Fruit fly (Drosophila melanogaster) whole organism, pupa: ENCODE measurements around the gene CG8132.

Experiments
- CG10348 ChIP-seq: fragments of 200-800 bp; sonication (Bioruptor generic); IDR thresholded peaks from 2 replicates; pipeline ENCODE4 v1.3.6; 2022; ENCODE audit warnings: missing biosample characterization, missing genetic modification characterization
- CG14655 ChIP-seq: fragments of 200-800 bp; sonication (Bioruptor generic); optimal IDR thresholded peaks from 3 replicates; lab custom pipeline; 2017; ENCODE audit warnings: mild to moderate bottlenecking, missing biosample characterization, missing genetic modification reagents, missing genetic modification characterization
- CG15710 ChIP-seq: fragments of 200-800 bp; sonication (Bioruptor generic); optimal IDR thresholded peaks from 2 replicates; lab custom pipeline; 2018; ENCODE audit warnings: missing biosample characterization, mild to moderate bottlenecking, missing genetic modification characterization, moderate library complexity
- CG17806 ChIP-seq: fragments of 200-800 bp; sonication (Bioruptor generic); optimal IDR thresholded peaks from 2 replicates; lab custom pipeline; 2018; ENCODE audit warnings: missing biosample characterization, mild to moderate bottlenecking, missing genetic modification characterization, moderate library complexity
- CG32121 ChIP-seq: fragments of 200-800 bp; sonication (Bioruptor generic); IDR thresholded peaks from 2 replicates; pipeline ENCODE4 v1.3.6; 2022; ENCODE audit warnings: missing biosample characterization, missing genetic modification characterization
- CG4496 ChIP-seq: fragments of 200-800 bp; sonication (Bioruptor generic); IDR thresholded peaks from 3 replicates; pipeline ENCODE4 v1.3.6; 2022; ENCODE audit warnings: missing biosample characterization, missing genetic modification characterization
- CG8159 ChIP-seq: fragments of 200-800 bp; sonication (Bioruptor generic); optimal IDR thresholded peaks from 3 replicates; lab custom pipeline; 2018; ENCODE audit warnings: missing biosample characterization, mild to moderate bottlenecking, missing genetic modification characterization, moderate library complexity
- CG8301 ChIP-seq: fragments of 200-800 bp; sonication (Bioruptor generic); optimal IDR thresholded peaks from 2 replicates; lab custom pipeline; 2018; ENCODE audit warnings: missing biosample characterization, mild to moderate bottlenecking, missing genetic modification characterization
- D1 ChIP-seq: fragments of 200-800 bp; sonication (Bioruptor generic); optimal IDR thresholded peaks from 2 replicates; lab custom pipeline; 2018; ENCODE audit warnings: missing biosample characterization, mild to moderate bottlenecking, missing genetic modification characterization, moderate library complexity
- EcR ChIP-seq: fragments of 200-800 bp; sonication (Bioruptor generic); optimal IDR thresholded peaks from 3 replicates; lab custom pipeline; 2019; ENCODE audit warnings: missing biosample characterization, missing genetic modification characterization, mild to moderate bottlenecking, moderate library complexity, missing genetic modification reagents
- Pif1A ChIP-seq: fragments of 200-800 bp; sonication (Bioruptor generic); optimal IDR thresholded peaks from 3 replicates; lab custom pipeline; 2016; ENCODE audit warnings: missing biosample characterization, missing genetic modification characterization
- Pif1B ChIP-seq: fragments of 200-800 bp; sonication (Bioruptor generic); optimal IDR thresholded peaks from 3 replicates; lab custom pipeline; 2016; ENCODE audit warnings: missing biosample characterization, missing genetic modification characterization
- gl ChIP-seq: fragments of 200-800 bp; sonication (Bioruptor generic); optimal IDR thresholded peaks from 2 replicates; lab custom pipeline; 2018; ENCODE audit warnings: missing biosample characterization, mild to moderate bottlenecking, missing genetic modification characterization
- rn ChIP-seq: fragments of 200-800 bp; sonication (Bioruptor generic); IDR thresholded peaks from 2 replicates; pipeline ENCODE4 v1.3.6; 2022; ENCODE audit warnings: missing biosample characterization, missing genetic modification characterization

- peak; percentile 4 for TF ChIP-seq CG8159 (tag; lab: Kevin White, UChicago)
- no peak for TF ChIP-seq rn (GFP tag; lab: Robert Waterston, UW)
- TF ChIP-seq Pif1A = peak; percentile 17
- no peak; the same call in 2 of the 3 replicates for TF ChIP-seq CG4496 (GFP tag; lab: Robert Waterston, UW)
- peak; percentile 23 for TF ChIP-seq CG15710 (tag; lab: Kevin White, UChicago)
- TF ChIP-seq gl = no peak
- no peak for TF ChIP-seq EcR
- TF ChIP-seq CG10348 = no peak
- peak; percentile 6 for TF ChIP-seq Pif1B (GFP tag; lab: Kevin White, UChicago)
- TF ChIP-seq D1 (tag; lab: Kevin White, UChicago) = no peak
- peak; percentile 7 for TF ChIP-seq CG14655 (GFP tag; lab: Kevin White, UChicago)
- no peak for TF ChIP-seq CG8301 (tag; lab: Kevin White, UChicago)
- peak; percentile 4 for TF ChIP-seq CG17806 (tag; lab: Kevin White, UChicago)
- TF ChIP-seq CG32121 = no peak
Measured at dm6 chr3R:9428988-9429387, 27.7 kb downstream of the CG8132 start.
